Worm (Caenorhabditis elegans) whole organism, L2 larva: ENCODE measurements around the gene T24A6.16.
"Not testable (repeated sequence)": the region's sequence is repeated elsewhere in the genome, so short reads cannot be mapped to it uniquely, and the experiment has no call there.

Experiments
- C34F6.9 ChIP-seq: fragments of 150-350 bp; optimal IDR thresholded peaks from 2 replicates; lab custom pipeline; 2014; ENCODE audit warnings: missing biosample characterization, missing genetic modification characterization
- F13H6.1 ChIP-seq: sonication (generic microtip); optimal IDR thresholded peaks from 2 replicates; lab custom pipeline; 2016; ENCODE audit warnings: missing genetic modification characterization, missing compliant biosample characterization
- R02D3.7 ChIP-seq: fragments of 150-350 bp; optimal IDR thresholded peaks from 2 replicates; lab custom pipeline; 2014; ENCODE audit warnings: missing biosample characterization, missing genetic modification characterization
- Y55F3AM.14 ChIP-seq: fragments of 200-800 bp; sonication (Bioruptor generic); optimal IDR thresholded peaks from 2 replicates; lab custom pipeline; 2018; ENCODE audit warnings: mild to moderate bottlenecking, missing genetic modification characterization, missing compliant biosample characterization
- ZK546.5 ChIP-seq: sonication (generic microtip); optimal IDR thresholded peaks from 2 replicates; lab custom pipeline; 2017; ENCODE audit warnings: missing biosample characterization, missing genetic modification characterization
- alr-1 ChIP-seq: fragments of 150-350 bp; optimal IDR thresholded peaks from 2 replicates; lab custom pipeline; 2014; ENCODE audit warnings: missing biosample characterization, missing genetic modification characterization
- aly-2 ChIP-seq: fragments of 150-350 bp; optimal IDR thresholded peaks from 2 replicates; lab custom pipeline; 2014; ENCODE audit warnings: missing biosample characterization, missing genetic modification characterization
- ama-1 ChIP-seq: fragments of 150-350 bp; optimal IDR thresholded peaks from 2 replicates; lab custom pipeline; 2018; ENCODE audit warnings: inconsistent platforms
- blmp-1 ChIP-seq: sonication (generic microtip); optimal IDR thresholded peaks from 2 replicates; lab custom pipeline; 2017; ENCODE audit warnings: missing genetic modification characterization, mild to moderate bottlenecking, missing compliant biosample characterization, antibody characterized with exemption, moderate library complexity; ENCODE audit not compliant: insufficient read depth
- ceh-82 ChIP-seq: fragments of 150-350 bp; optimal IDR thresholded peaks from 2 replicates; lab custom pipeline; 2014; ENCODE audit warnings: missing biosample characterization, missing genetic modification characterization
- crh-2 ChIP-seq: sonication (generic microtip); optimal IDR thresholded peaks from 2 replicates; lab custom pipeline; 2017; ENCODE audit warnings: missing biosample characterization, missing genetic modification characterization
- egl-27 ChIP-seq: sonication (generic microtip); optimal IDR thresholded peaks from 3 replicates; lab custom pipeline; 2017; ENCODE audit warnings: missing biosample characterization, missing genetic modification reagents, missing genetic modification characterization
- fos-1 ChIP-seq: fragments of 150-350 bp; optimal IDR thresholded peaks from 2 replicates; lab custom pipeline; 2014; ENCODE audit warnings: missing biosample characterization, missing genetic modification characterization
- gmeb-1 ChIP-seq: fragments of 150-350 bp; optimal IDR thresholded peaks from 2 replicates; lab custom pipeline; 2014; ENCODE audit warnings: missing biosample characterization, missing genetic modification characterization
- lin-13 ChIP-seq: fragments of 150-350 bp; optimal IDR thresholded peaks from 2 replicates; lab custom pipeline; 2014; ENCODE audit warnings: missing biosample characterization, missing genetic modification reagents, missing genetic modification characterization
- lsy-2 ChIP-seq, 2 experiments: fragments of 150-350 bp in 1 of 2; sonication (generic microtip) in 1 of 2; optimal IDR thresholded peaks; 2 replicates each; lab custom pipeline; 2014 to 2017; ENCODE audit warnings: missing biosample characterization in 2 of 2, missing genetic modification characterization in 2 of 2
- mab-5 ChIP-seq: fragments of 150-350 bp; optimal IDR thresholded peaks from 2 replicates; lab custom pipeline; 2014; ENCODE audit warnings: missing biosample characterization, missing genetic modification characterization
- mdl-1 ChIP-seq, 2 experiments: fragments of 150-350 bp in 1 of 2; sonication (generic microtip) in 1 of 2; optimal IDR thresholded peaks; 2 replicates each; lab custom pipeline; 2017; ENCODE audit warnings: missing biosample characterization in 2 of 2, missing genetic modification characterization in 2 of 2
- nhr-11 ChIP-seq: fragments of 150-350 bp; optimal IDR thresholded peaks from 2 replicates; lab custom pipeline; 2014; ENCODE audit warnings: missing biosample characterization, missing genetic modification characterization
- nhr-129 ChIP-seq: fragments of 150-350 bp; optimal IDR thresholded peaks from 2 replicates; lab custom pipeline; 2014; ENCODE audit warnings: missing biosample characterization, missing genetic modification characterization
- nhr-21 ChIP-seq: fragments of 150-350 bp; optimal IDR thresholded peaks from 2 replicates; lab custom pipeline; 2014; ENCODE audit warnings: missing biosample characterization, missing genetic modification characterization
- nhr-237 ChIP-seq: fragments of 150-350 bp; optimal IDR thresholded peaks from 2 replicates; lab custom pipeline; 2014; ENCODE audit warnings: missing biosample characterization, missing genetic modification characterization
- nhr-25 ChIP-seq: fragments of 150-350 bp; sonication (generic microtip); optimal IDR thresholded peaks from 3 replicates; lab custom pipeline; 2014; ENCODE audit warnings: missing biosample characterization, missing genetic modification characterization
- peb-1 ChIP-seq: fragments of 150-350 bp; optimal IDR thresholded peaks from 2 replicates; lab custom pipeline; 2014; ENCODE audit warnings: missing biosample characterization, missing genetic modification characterization
- sem-4 ChIP-seq: fragments of 150-350 bp; optimal IDR thresholded peaks from 2 replicates; lab custom pipeline; 2014; ENCODE audit warnings: missing biosample characterization, missing genetic modification reagents, missing genetic modification characterization
- skn-1 ChIP-seq: sonication (generic microtip); optimal IDR thresholded peaks from 2 replicates; lab custom pipeline; 2017; ENCODE audit warnings: missing biosample characterization, missing genetic modification characterization
- sma-3 ChIP-seq: sonication (generic microtip); optimal IDR thresholded peaks from 2 replicates; lab custom pipeline; 2016; ENCODE audit warnings: missing genetic modification reagents, missing genetic modification characterization, missing compliant biosample characterization
- sma-9 ChIP-seq, 2 experiments: fragments of 150-350 bp in 1 of 2; sonication (generic microtip) in 1 of 2; optimal IDR thresholded peaks; 2 replicates each; lab custom pipeline; 2014 to 2016; ENCODE audit warnings: missing genetic modification characterization in 2 of 2, mild to moderate bottlenecking in 1 of 2, missing biosample characterization in 1 of 2, missing compliant biosample characterization in 1 of 2, missing genetic modification reagents in 1 of 2, moderate library complexity in 1 of 2
- snpc-4 ChIP-seq: fragments of 150-350 bp; optimal IDR thresholded peaks from 2 replicates; lab custom pipeline; 2014; ENCODE audit warnings: missing biosample characterization, missing genetic modification characterization
- unc-39 ChIP-seq: fragments of 150-350 bp; optimal IDR thresholded peaks from 2 replicates; lab custom pipeline; 2014; ENCODE audit warnings: missing biosample characterization, missing genetic modification characterization
- unc-55 ChIP-seq: fragments of 150-350 bp; sonication (generic microtip); optimal IDR thresholded peaks from 3 replicates; lab custom pipeline; 2014; ENCODE audit warnings: missing biosample characterization, missing genetic modification reagents, missing genetic modification characterization
- unc-62 ChIP-seq: fragments of 150-350 bp; optimal IDR thresholded peaks from 2 replicates; lab custom pipeline; 2014; ENCODE audit warnings: missing biosample characterization, missing genetic modification reagents, missing genetic modification characterization
- zag-1 ChIP-seq: fragments of 150-350 bp; optimal IDR thresholded peaks from 2 replicates; lab custom pipeline; 2014; ENCODE audit warnings: missing biosample characterization, missing genetic modification characterization
- ztf-1 ChIP-seq: fragments of 200-800 bp; sonication (Bioruptor generic); conservative IDR thresholded peaks from 2 replicates; pipeline ENCODE4 v1.3.6; 2022; ENCODE audit warnings: missing genetic modification characterization, missing compliant biosample characterization
- ztf-11 ChIP-seq: sonication (generic microtip); optimal IDR thresholded peaks from 2 replicates; lab custom pipeline; 2017; ENCODE audit warnings: missing biosample characterization, missing genetic modification characterization

The T24A6.16 gene

DNA sequence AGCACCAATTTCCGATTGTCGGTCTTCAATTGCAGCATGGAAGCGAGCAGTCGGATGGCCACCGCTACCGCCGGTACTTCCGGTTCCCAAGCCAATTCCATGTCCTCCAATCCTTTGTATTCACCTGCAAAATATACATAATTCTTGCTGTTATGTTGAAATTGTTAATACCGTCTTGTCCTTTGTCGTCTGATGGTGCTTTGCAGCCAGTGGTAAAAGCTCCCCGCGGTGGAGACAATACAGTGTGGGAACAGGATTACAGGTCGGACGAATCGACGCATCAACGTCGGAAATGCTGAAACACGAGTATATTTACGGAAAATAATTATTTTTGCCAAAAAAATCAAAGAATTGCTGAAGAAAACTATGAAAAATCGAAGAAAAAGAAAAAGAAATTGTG is 1.6 kb upstream of the T24A6.16 start, which contains the start of gene T24A6.17:
T24A6.17 (minus strand) TSS at position 101 of the 400 bp plus-strand sequence.
- TF ChIP-seq gmeb-1 (tag; lab: Kevin White, UChicago); aly-2 (tag; lab: Kevin White, UChicago); lin-13 (GFP tag; lab: Kevin White, UChicago): not testable (repeated sequence)

DNA sequence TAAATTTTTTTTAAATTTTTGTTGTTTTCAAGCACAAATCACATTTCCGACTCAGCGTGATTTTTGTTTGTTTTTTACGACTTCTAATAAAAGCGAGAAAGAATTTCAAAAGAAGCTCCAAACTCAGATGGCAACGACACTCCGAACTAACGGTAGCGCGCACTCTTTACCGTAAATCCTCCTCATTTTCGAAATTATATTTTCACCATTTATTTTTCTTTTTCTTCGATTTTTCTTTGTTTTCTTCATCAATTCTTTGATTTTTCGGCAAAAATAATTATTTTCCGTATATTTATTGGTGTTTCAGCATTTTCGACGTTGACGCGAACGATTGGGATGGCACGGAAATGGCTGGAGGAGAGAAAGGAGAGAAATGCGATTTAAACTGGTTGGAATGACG is 4.0 kb downstream of the T24A6.16 start, which contains the start of gene T24A6.1:
T24A6.1 (plus strand) TSS at position 301 of the 400 bp plus-strand sequence.
- TF ChIP-seq fos-1 (tag; lab: Kevin White, UChicago); gmeb-1 (tag; lab: Kevin White, UChicago); nhr-21: not testable (repeated sequence)
- TF ChIP-seq, all 48 proteins: peak for 0; not testable (repeated sequence) for 48

DNA sequence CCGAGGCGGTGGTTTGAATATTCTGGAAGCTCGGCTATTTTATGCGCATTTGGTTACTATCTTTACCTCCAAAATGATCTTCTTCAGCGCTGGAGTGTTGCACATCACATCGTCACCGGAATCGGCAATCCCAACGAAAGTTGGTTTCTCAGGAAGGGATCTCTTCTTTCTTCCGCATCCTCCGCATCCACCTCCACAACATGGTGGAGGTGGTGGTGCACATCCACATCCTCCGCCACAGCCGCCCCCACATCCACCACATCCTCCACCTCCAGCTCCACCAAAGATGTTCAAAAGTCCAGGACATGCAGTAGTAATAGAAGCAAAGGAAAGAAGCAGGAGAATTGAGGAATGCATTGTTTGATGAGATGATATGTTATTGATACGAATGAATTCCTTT is 5.3 kb downstream of the T24A6.16 start, which contains the start of gene grl-31:
grl-31 (minus strand) TSS at position 357 of the 400 bp plus-strand sequence.
- TF ChIP-seq ztf-11 (tag; lab: Kevin White, UChicago) (no peak), alr-1 (tag; lab: Kevin White, UChicago) (no peak)

DNA sequence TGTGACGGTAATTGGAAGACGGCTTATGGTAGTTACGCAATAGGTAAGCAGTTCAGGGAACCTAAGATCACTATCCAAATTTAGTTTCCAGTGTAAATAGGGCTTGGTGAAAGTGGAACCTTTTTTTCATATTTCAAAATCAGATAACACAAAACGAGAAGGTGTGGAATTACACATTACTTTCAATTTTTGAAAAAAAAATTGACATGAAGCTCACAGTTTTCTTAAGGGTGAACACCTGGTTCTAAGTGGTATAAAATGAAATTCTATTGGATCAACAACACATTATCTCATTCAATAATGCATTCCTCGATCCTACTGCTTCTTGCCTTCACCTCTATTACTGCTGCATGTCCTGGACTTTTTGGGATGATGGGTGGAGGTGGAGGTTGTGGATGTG is 6.7 kb downstream of the T24A6.16 start, which contains the start of gene grl-30:
grl-30 (plus strand) TSS at position 301 of the 400 bp plus-strand sequence.
- no peak for TF ChIP-seq unc-62 (GFP tag; lab: Kevin White, UChicago)
- no peak for TF ChIP-seq sem-4 (tag; lab: Kevin White, UChicago)
- TF ChIP-seq egl-27 (tag; lab: Kevin White, UChicago), result no peak
- no peak for TF ChIP-seq zag-1 (tag; lab: Kevin White, UChicago)
- no peak for TF ChIP-seq ceh-82
- TF ChIP-seq C34F6.9 (tag; lab: Kevin White, UChicago), result no peak
- TF ChIP-seq peb-1 (tag; lab: Kevin White, UChicago), result no peak
- TF ChIP-seq sma-3 (GFP tag; lab: Kevin White, UChicago), result no peak
- TF ChIP-seq aly-2 (tag; lab: Kevin White, UChicago), result no peak
- no peak for TF ChIP-seq skn-1 (tag; lab: Kevin White, UChicago)
- TF ChIP-seq nhr-25 (tag; lab: Kevin White, UChicago), result no peak
- TF ChIP-seq nhr-237, result no peak
- TF ChIP-seq, all 48 proteins: peak for 0

DNA sequence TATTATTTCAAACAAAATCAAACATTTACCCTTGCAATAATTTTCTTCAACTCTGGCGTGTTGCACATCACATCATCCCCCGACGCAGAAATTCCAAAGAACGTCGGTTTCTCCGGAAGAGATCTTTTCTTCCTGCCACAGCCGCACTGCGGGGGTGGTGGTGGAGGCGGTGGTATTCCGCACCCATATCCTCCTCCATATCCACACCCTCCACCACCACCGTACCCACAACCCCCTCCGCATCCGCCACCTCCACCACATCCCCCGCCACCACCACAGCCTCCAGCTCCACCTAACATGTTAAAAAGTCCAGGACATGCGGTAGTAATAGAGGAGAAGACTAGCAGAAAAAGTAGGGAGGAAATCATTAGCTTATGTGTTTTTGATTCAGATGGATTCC is 7.9 kb downstream of the T24A6.16 start, which contains the start of gene grl-29:
grl-29 (minus strand) TSS at position 368 of the 400 bp plus-strand sequence.
- TF ChIP-seq blmp-1 (tag; lab: Kevin White, UChicago), result no peak
- TF ChIP-seq mab-5 (tag; lab: Kevin White, UChicago), result no peak
- TF ChIP-seq R02D3.7, result no peak
- TF ChIP-seq lsy-2 (tag; optimal IDR thresholded peaks at IDR 0.05; lab: Kevin White, UChicago), result no peak
- TF ChIP-seq crh-2 (tag; lab: Kevin White, UChicago), result no peak
- TF ChIP-seq unc-62 (GFP tag; lab: Kevin White, UChicago), result no peak
- TF ChIP-seq nhr-21, result no peak
- no peak for TF ChIP-seq lin-13 (GFP tag; lab: Kevin White, UChicago)
- TF ChIP-seq fos-1 (tag; lab: Kevin White, UChicago), result no peak
- TF ChIP-seq snpc-4 (tag; lab: Kevin White, UChicago), result no peak
- no peak for TF ChIP-seq mdl-1 (tag; optimal IDR thresholded peaks at IDR 0.05; lab: Kevin White, UChicago)
- no peak for TF ChIP-seq nhr-11 (tag; lab: Kevin White, UChicago)
- TF ChIP-seq unc-39 (tag; lab: Kevin White, UChicago), result no peak
- TF ChIP-seq alr-1 (tag; lab: Kevin White, UChicago), result no peak
- no peak for TF ChIP-seq Y55F3AM.14 (GFP tag; lab: Kevin White, UChicago)
- no peak for TF ChIP-seq ceh-82
- TF ChIP-seq ama-1 (lab: Kevin White, UChicago), result no peak
- no peak for TF ChIP-seq unc-55 (GFP tag; lab: Kevin White, UChicago)

DNA sequence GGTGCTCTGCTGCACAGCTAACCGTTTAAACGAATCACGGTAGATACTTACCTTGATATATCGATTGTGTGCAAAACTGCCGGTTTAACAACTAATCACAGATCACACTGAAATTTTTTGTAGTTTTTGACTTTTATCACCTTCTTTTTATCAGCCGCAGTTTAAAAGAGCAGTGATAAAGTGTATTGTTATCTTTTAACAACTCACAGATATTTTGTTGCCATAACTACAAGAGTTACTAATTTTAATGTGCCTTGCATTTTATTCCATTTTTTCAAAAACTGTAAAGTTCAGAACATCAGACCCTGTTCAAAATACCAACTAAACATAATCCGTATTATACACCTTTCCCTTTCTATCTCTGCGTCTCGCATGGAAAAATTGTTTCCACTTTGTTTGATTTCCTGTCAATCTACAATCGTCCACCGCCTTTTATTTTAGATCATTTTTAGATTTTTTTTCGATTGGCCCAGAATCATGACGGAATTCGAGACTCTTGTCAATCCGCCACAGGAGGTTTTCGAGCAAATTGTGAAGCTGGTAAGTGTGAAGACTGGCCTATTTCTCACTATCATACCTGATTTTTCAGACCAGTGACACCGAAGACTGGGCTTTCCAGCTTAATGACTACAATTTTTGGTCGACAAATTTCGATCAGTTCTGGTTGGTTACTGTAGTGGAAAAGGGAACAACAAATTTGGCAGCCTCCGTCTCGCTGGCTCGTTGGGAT is 9.8 kb downstream of the T24A6.16 start, which contains the start of gene T24A6.20:
T24A6.20 (plus strand) TSS at position 395 of the 730 bp plus-strand sequence.
- TF ChIP-seq Y55F3AM.14 (GFP tag; lab: Kevin White, UChicago) (no peak), mdl-1 (tag; optimal IDR thresholded peaks at IDR 0.05; lab: Kevin White, UChicago) (no peak), nhr-237 (no peak), crh-2 (tag; lab: Kevin White, UChicago) (no peak), unc-55 (GFP tag; lab: Kevin White, UChicago) (no peak), aly-2 (tag; lab: Kevin White, UChicago) (no peak), ztf-11 (tag; lab: Kevin White, UChicago) (no peak), nhr-129 (no peak), sem-4 (tag; lab: Kevin White, UChicago) (no peak), ZK546.5 (tag; lab: Kevin White, UChicago) (no peak), ceh-82 (no peak), snpc-4 (tag; lab: Kevin White, UChicago) (no peak), F13H6.1 (tag; lab: Kevin White, UChicago) (no peak), unc-62 (GFP tag; lab: Kevin White, UChicago) (no peak), nhr-25 (tag; lab: Kevin White, UChicago) (no peak), unc-39 (tag; lab: Kevin White, UChicago) (no peak), ztf-1 (no peak), lsy-2 (tag; optimal IDR thresholded peaks at IDR 0.05; lab: Kevin White, UChicago) (no peak), sma-9 (GFP tag; optimal IDR thresholded peaks at IDR 0.05; lab: Kevin White, UChicago) (no peak), sma-9 (tag; optimal IDR thresholded peaks at IDR 0.05; lab: Kevin White, UChicago) (no peak)
